Worm (Caenorhabditis elegans) whole organism, L4/young adult: ENCODE measurements around the gene mfsd-6.

Experiments
- W03F9.2 ChIP-seq: fragments of 150-350 bp; optimal IDR thresholded peaks from 2 replicates; lab custom pipeline; 2014; ENCODE audit warnings: missing biosample characterization, missing genetic modification characterization
- dao-5 ChIP-seq: sonication (generic microtip); optimal IDR thresholded peaks from 2 replicates; lab custom pipeline; 2016; ENCODE audit warnings: missing genotype, missing genetic modification characterization, moderate library complexity, missing compliant biosample characterization
- him-1 ChIP-seq: sonication (generic microtip); optimal IDR thresholded peaks from 2 replicates; lab custom pipeline; 2016; ENCODE audit warnings: missing genotype, missing genetic modification reagents, missing genetic modification characterization, missing compliant biosample characterization

DNA sequence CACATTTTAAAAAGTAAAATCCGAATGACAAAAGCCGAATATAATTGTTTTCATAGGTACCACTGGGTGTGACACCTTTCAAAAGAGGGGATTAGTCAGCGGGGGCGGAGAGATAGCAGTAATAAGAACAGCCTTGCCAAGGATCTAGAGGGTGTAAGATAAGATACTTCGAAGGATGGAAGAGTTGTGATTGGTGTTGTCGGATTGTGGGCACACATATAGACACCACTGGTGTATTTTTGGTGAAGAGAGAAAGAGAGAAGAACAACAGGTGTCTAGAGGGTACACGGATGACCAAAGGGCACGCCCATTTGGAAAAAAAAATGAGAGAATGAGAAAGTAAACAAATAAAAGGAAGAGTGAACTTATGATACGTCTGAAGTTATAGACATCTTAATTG lies 34.0 kb downstream of the mfsd-6 start:
- TF ChIP-seq him-1 (tag; lab: Kevin White, UChicago) (no peak), dao-5 (no peak), W03F9.2 (tag; lab: Kevin White, UChicago) (no peak)
